Fruit fly (Drosophila melanogaster) whole organism, wandering third instar larva: ENCODE results near the gene Hr38.

Experiments used
- br ChIP-seq: fragments of 200-800 bp; sonication (Bioruptor generic); optimal IDR thresholded peaks from 2 replicates; lab custom pipeline; 2016; ENCODE audit warnings: missing biosample characterization, missing genetic modification characterization
- ey ChIP-seq: fragments of 200-800 bp; sonication (Bioruptor generic); optimal IDR thresholded peaks from 2 replicates; lab custom pipeline; 2016; ENCODE audit warnings: missing biosample characterization, missing genetic modification characterization
- foxo ChIP-seq, 2 experiments: fragments of 200-800 bp; sonication (Bioruptor generic); optimal IDR thresholded peaks; 2 replicates in 1 of 2; 3 replicates in 1 of 2; lab custom pipeline; 2016 to 2017; ENCODE audit warnings: missing biosample characterization in 2 of 2, missing genetic modification characterization in 2 of 2
- h ChIP-seq: fragments of 200-800 bp; sonication (Bioruptor generic); optimal IDR thresholded peaks from 3 replicates; lab custom pipeline; 2016; ENCODE audit warnings: missing biosample characterization, mild to moderate bottlenecking, missing genetic modification characterization
- psq ChIP-seq: fragments of 200-800 bp; sonication (Bioruptor generic); optimal IDR thresholded peaks from 3 replicates; lab custom pipeline; 2017; ENCODE audit warnings: missing biosample characterization, mild to moderate bottlenecking, missing genetic modification characterization, moderate library complexity

- TF ChIP-seq psq (GFP tag; lab: Kevin White, UChicago) (no peak), foxo (GFP tag; optimal IDR thresholded peaks at IDR 0.05; lab: Kevin White, UChicago) (no peak), ey (GFP tag; lab: Kevin White, UChicago) (no peak), br (no peak), h (peak; percentile 33)
Measured at dm6 chr2L:20714468-20715404, at the start of gene Hr38.
